Fruit fly (Drosophila melanogaster): ENCODE results near the gene CG6462.
A peak's percentile ranks its signal among the peaks of the same experiment; 100 is the strongest.

CG6462 gene

dm6 chr3L:5988675-5989074 lies 48.2 kb upstream of the CG6462 start (continued):
- TF ChIP-seq hb (GFP tag; IDR thresholded peaks at IDR 0.05; ENCODE audit: partially characterized antibody) = no peak
- 0 out of 2 replicates have a peak, but pooled peaks have one; percentile 11 for TF ChIP-seq wor (GFP tag; IDR thresholded peaks at IDR 0.05)
- no peak for TF ChIP-seq Bgb (GFP tag; IDR thresholded peaks at IDR 0.05; ENCODE audit: partially characterized antibody)
- TF ChIP-seq CG9215 (GFP tag; IDR thresholded peaks at IDR 0.05) = no peak
- TF ChIP-seq bigmax (GFP tag; optimal IDR thresholded peaks at IDR 0.05) = no peak
- peak; percentile 56 for TF ChIP-seq bcd (GFP tag; optimal IDR thresholded peaks at IDR 0.05)
- no peak for TF ChIP-seq tx (GFP tag; optimal IDR thresholded peaks at IDR 0.05)
- no peak for TF ChIP-seq CG2129 (GFP tag; IDR thresholded peaks at IDR 0.05; ENCODE audit: partially characterized antibody)
- TF ChIP-seq Ets65A (GFP tag) = peak; percentile 87
- TF ChIP-seq gcm2 (GFP tag; optimal IDR thresholded peaks at IDR 0.05) = no peak
- peak in 1 of 2 experiments; percentile 77 for TF ChIP-seq eve (GFP tag; optimal IDR thresholded peaks at IDR 0.05)
- no peak for TF ChIP-seq CG6175 (GFP tag; IDR thresholded peaks at IDR 0.05)
- TF ChIP-seq CG18262 (tag; optimal IDR thresholded peaks at IDR 0.05) = peak; percentile 62
- no peak for TF ChIP-seq Nf-YA (GFP tag; IDR thresholded peaks at IDR 0.05)
- no peak for TF ChIP-seq slbo (GFP tag; IDR thresholded peaks at IDR 0.05)
- TF ChIP-seq ems (GFP tag; optimal IDR thresholded peaks at IDR 0.05) = no peak
- no peak for TF ChIP-seq pan (optimal IDR thresholded peaks at IDR 0.05)
- TF ChIP-seq pan (GFP tag; optimal IDR thresholded peaks at IDR 0.05 in 1 of 2, IDR thresholded peaks at IDR 0.05 in 1 of 2) = peak in 1 of 2 experiments; percentile 75
- no peak for TF ChIP-seq fd102C (GFP tag; optimal IDR thresholded peaks at IDR 0.05)
- TF ChIP-seq CG8089 (GFP tag; optimal IDR thresholded peaks at IDR 0.05) = no peak
- TF ChIP-seq Hey (tag; optimal IDR thresholded peaks at IDR 0.05) = no peak
- TF ChIP-seq CG11398 (GFP tag; optimal IDR thresholded peaks at IDR 0.05) = no peak
- no peak for TF ChIP-seq Vsx1 (GFP tag; optimal IDR thresholded peaks at IDR 0.05)
- TF ChIP-seq CG13624 (GFP tag; optimal IDR thresholded peaks at IDR 0.05) = no peak
- TF ChIP-seq Sox102F (GFP tag; optimal IDR thresholded peaks at IDR 0.05) = peak; percentile 24
- no peak for TF ChIP-seq sna (GFP tag; IDR thresholded peaks at IDR 0.05; ENCODE audit: partially characterized antibody)
- TF ChIP-seq B-H2 (GFP tag; optimal IDR thresholded peaks at IDR 0.05) = no peak
- TF ChIP-seq bowl (GFP tag; IDR thresholded peaks at IDR 0.05) = no peak
- TF ChIP-seq CG4404 (GFP tag; IDR thresholded peaks at IDR 0.05) = peak; percentile 77
- no peak for TF ChIP-seq ab (GFP tag; optimal IDR thresholded peaks at IDR 0.05)
- TF ChIP-seq CG7987 (GFP tag; optimal IDR thresholded peaks at IDR 0.05) = no peak
- no peak for TF ChIP-seq CG12104 (GFP tag; optimal IDR thresholded peaks at IDR 0.05)
- no peak for TF ChIP-seq CG34224 (GFP tag; IDR thresholded peaks at IDR 0.05; ENCODE audit: partially characterized antibody)
- peak; percentile 24 for TF ChIP-seq pnt (GFP tag; optimal IDR thresholded peaks at IDR 0.05)
- TF ChIP-seq CTCF (GFP tag; optimal IDR thresholded peaks at IDR 0.05) = no peak
- TF ChIP-seq Sry-δ (GFP tag; optimal IDR thresholded peaks at IDR 0.05) = peak; percentile 18
- TF ChIP-seq CHES-1-like (GFP tag; optimal IDR thresholded peaks at IDR 0.05) = no peak
- TF ChIP-seq CG11093 (GFP tag; IDR thresholded peaks at IDR 0.05) = 0 out of 3 replicates have a peak, but pooled peaks have one; percentile 53
- TF ChIP-seq CG30431 (GFP tag; optimal IDR thresholded peaks at IDR 0.05) = peak; percentile 13
- TF ChIP-seq jing (GFP tag; optimal IDR thresholded peaks at IDR 0.05) = no peak
- no peak for TF ChIP-seq CG9437 (GFP tag; optimal IDR thresholded peaks at IDR 0.05)
- TF ChIP-seq Trl (optimal IDR thresholded peaks at IDR 0.05) = no peak
- peak; percentile 23 for TF ChIP-seq Trl (GFP tag; optimal IDR thresholded peaks at IDR 0.05)
- peak; percentile 84; the same call in 2 of the 3 replicates for TF ChIP-seq CG2199 (GFP tag; IDR thresholded peaks at IDR 0.05)
- TF ChIP-seq E2f2 (GFP tag; IDR thresholded peaks at IDR 0.05) = no peak
- TF ChIP-seq ase (GFP tag; IDR thresholded peaks at IDR 0.05) = 0 out of 3 replicates have a peak, but pooled peaks have one; percentile 46
- no peak for TF ChIP-seq oc (tag; optimal IDR thresholded peaks at IDR 0.05)
- TF ChIP-seq Dfd (GFP tag; optimal IDR thresholded peaks at IDR 0.05) = no peak
- TF ChIP-seq CG13287 (GFP tag; IDR thresholded peaks at IDR 0.05; ENCODE audit: partially characterized antibody) = no peak
- no peak for TF ChIP-seq so (GFP tag; IDR thresholded peaks at IDR 0.05)
- TF ChIP-seq E2f1 (GFP tag; IDR thresholded peaks at IDR 0.05) = peak; percentile 47; the same call in 1 of the 2 replicates
- TF ChIP-seq CG1832 (GFP tag; optimal IDR thresholded peaks at IDR 0.05) = no peak
- no peak for TF ChIP-seq HLHmδ (GFP tag; optimal IDR thresholded peaks at IDR 0.05)
